Worm (Caenorhabditis elegans): ENCODE data around the gene F55C9.6.

DNA sequence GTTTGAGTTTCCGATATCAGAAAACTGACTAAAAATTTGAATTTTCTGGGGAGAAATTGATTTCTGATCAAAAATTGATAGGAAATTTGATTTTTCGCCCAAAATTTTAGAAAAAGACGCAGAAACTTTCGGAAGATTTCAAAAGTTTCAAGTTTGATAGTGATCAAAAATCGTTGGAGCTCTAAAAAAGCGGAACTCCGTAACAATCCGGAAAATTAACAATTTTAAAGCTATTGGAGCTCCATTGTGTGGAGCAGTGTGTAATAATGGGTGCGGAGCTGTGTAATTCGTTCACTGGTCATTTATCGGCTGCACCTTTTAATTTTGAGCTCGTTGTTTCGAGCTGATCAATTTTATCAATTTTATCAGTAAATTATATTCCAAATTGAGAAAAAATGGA, 43.1 kb downstream of the F55C9.6 start, which contains the start of gene F21D9.4:
- TF ChIP-seq R02D3.7 (tag; optimal IDR thresholded peaks at IDR 0.05) (no peak), nhr-23 (tag; optimal IDR thresholded peaks at IDR 0.05) (no peak), ZK546.5 (tag; optimal IDR thresholded peaks at IDR 0.05) (no peak), skn-1 (tag; optimal IDR thresholded peaks at IDR 0.05) (no peak), tbx-2 (tag; optimal IDR thresholded peaks at IDR 0.05) (no peak), lin-15B (tag; optimal IDR thresholded peaks at IDR 0.05) (no peak)

Measured in whole organism, L3 larva.